Worm (Caenorhabditis elegans) whole organism, L1 larva: ENCODE results near the gene C04G6.6.

Source experiments
- C04F5.9 ChIP-seq: sonication (generic microtip); optimal IDR thresholded peaks from 2 replicates; lab custom pipeline; 2016; ENCODE audit warnings: missing genetic modification characterization, missing compliant biosample characterization
- C16A3.4 ChIP-seq: fragments of 150-350 bp; optimal IDR thresholded peaks from 2 replicates; lab custom pipeline; 2014; ENCODE audit warnings: missing biosample characterization, missing genetic modification characterization
- F16B12.6 ChIP-seq: fragments of 150-350 bp; optimal IDR thresholded peaks from 2 replicates; lab custom pipeline; 2014; ENCODE audit warnings: missing biosample characterization, missing genetic modification characterization
- alr-1 ChIP-seq: fragments of 200-800 bp; sonication (Bioruptor generic); optimal IDR thresholded peaks from 2 replicates; lab custom pipeline; 2018; ENCODE audit warnings: borderline replicate concordance, mild to moderate bottlenecking, missing genetic modification characterization, missing compliant biosample characterization
- aly-2 ChIP-seq: fragments of 150-350 bp; optimal IDR thresholded peaks from 2 replicates; lab custom pipeline; 2014; ENCODE audit warnings: missing biosample characterization, missing genetic modification characterization
- blmp-1 ChIP-seq: fragments of 150-350 bp; optimal IDR thresholded peaks from 2 replicates; lab custom pipeline; 2014; ENCODE audit warnings: missing biosample characterization, missing genetic modification characterization
- ceh-8 ChIP-seq: fragments of 200-800 bp; sonication (Bioruptor generic); optimal IDR thresholded peaks from 2 replicates; lab custom pipeline; 2018; ENCODE audit warnings: mild to moderate bottlenecking, missing genetic modification characterization, moderate library complexity, missing compliant biosample characterization
- ceh-82 ChIP-seq, 3 experiments: fragments of 150-350 bp in 1 of 3; sonication (generic microtip) in 2 of 3; optimal IDR thresholded peaks; 2 replicates each; lab custom pipeline; 2014 to 2017; ENCODE audit warnings: missing biosample characterization in 3 of 3, missing genetic modification characterization in 3 of 3
- ceh-88 ChIP-seq: fragments of 200-800 bp; sonication (Bioruptor generic); IDR thresholded peaks from 2 replicates; pipeline ENCODE4 v1.3.6; 2022; ENCODE audit warnings: missing genetic modification characterization, missing compliant biosample characterization
- ceh-90 ChIP-seq: sonication (generic microtip); optimal IDR thresholded peaks from 2 replicates; lab custom pipeline; 2016; ENCODE audit warnings: missing genetic modification characterization, missing compliant biosample characterization
- ces-1 ChIP-seq: fragments of 150-350 bp; optimal IDR thresholded peaks from 2 replicates; lab custom pipeline; 2014; ENCODE audit warnings: missing biosample characterization, missing genetic modification reagents, missing genetic modification characterization
- efl-1 ChIP-seq, 4 experiments: fragments of 150-350 bp; optimal IDR thresholded peaks in 3 of 4; peaks in 1 of 4; 1 replicate in 1 of 4; 2 replicates in 3 of 4; lab custom pipeline; 2014; ENCODE audit warnings: missing biosample characterization in 2 of 4, missing genetic modification characterization in 2 of 4, missing genetic modification reagents in 2 of 4
- elt-2 ChIP-seq: sonication (generic microtip); optimal IDR thresholded peaks from 2 replicates; lab custom pipeline; 2016; ENCODE audit warnings: missing genetic modification characterization, mild to moderate bottlenecking, inconsistent platforms, missing compliant biosample characterization, missing genetic modification reagents
- elt-3 ChIP-seq, 6 experiments: fragments of 150-350 bp in 1 of 6; sonication (generic microtip); optimal IDR thresholded peaks; 2 replicates each; lab custom pipeline; 2017 to 2018; ENCODE audit warnings: missing biosample characterization in 6 of 6, missing genetic modification characterization in 6 of 6, inconsistent platforms in 1 of 6
- fkh-10 ChIP-seq: sonication (generic microtip); optimal IDR thresholded peaks from 2 replicates; lab custom pipeline; 2017; ENCODE audit warnings: missing biosample characterization, missing genetic modification reagents, missing genetic modification characterization
- fkh-8 ChIP-seq: sonication (generic microtip); optimal IDR thresholded peaks from 2 replicates; lab custom pipeline; 2016; ENCODE audit warnings: mild to moderate bottlenecking, missing genetic modification characterization, missing compliant biosample characterization
- fos-1 ChIP-seq: fragments of 150-350 bp; optimal IDR thresholded peaks from 2 replicates; lab custom pipeline; 2014; ENCODE audit warnings: missing biosample characterization, missing genetic modification characterization
- grh-1 ChIP-seq: fragments of 200-800 bp; sonication (Bioruptor generic); IDR thresholded peaks from 2 replicates; pipeline ENCODE4 v1.3.6; 2022; ENCODE audit warnings: missing genetic modification reagents, missing genetic modification characterization, missing compliant biosample characterization
- hlh-4 ChIP-seq: sonication (generic microtip); optimal IDR thresholded peaks from 2 replicates; lab custom pipeline; 2016; ENCODE audit warnings: mild to moderate bottlenecking, missing genetic modification characterization, missing compliant biosample characterization
- irx-1 ChIP-seq: sonication (generic microtip); optimal IDR thresholded peaks from 2 replicates; lab custom pipeline; 2016; ENCODE audit warnings: missing genetic modification characterization, missing compliant biosample characterization
- lin-13 ChIP-seq: fragments of 150-350 bp; optimal IDR thresholded peaks from 2 replicates; lab custom pipeline; 2014; ENCODE audit warnings: missing biosample characterization, missing genetic modification reagents, missing genetic modification characterization
- lin-14 ChIP-seq: fragments of 200-800 bp; sonication (Bioruptor generic); optimal IDR thresholded peaks from 2 replicates; lab custom pipeline; 2018; ENCODE audit warnings: mild to moderate bottlenecking, missing genetic modification characterization, moderate library complexity, missing compliant biosample characterization
- lin-15B ChIP-seq: fragments of 150-350 bp; sonication (generic microtip); optimal IDR thresholded peaks from 3 replicates; lab custom pipeline; 2014; ENCODE audit warnings: missing biosample characterization, missing genetic modification characterization
- lin-35 ChIP-seq, 2 experiments: fragments of 150-350 bp; optimal IDR thresholded peaks; 2 replicates each; lab custom pipeline; 2014; ENCODE audit warnings: missing biosample characterization in 2 of 2, missing genetic modification characterization in 2 of 2, missing genetic modification reagents in 2 of 2
- lir-3 ChIP-seq: sonication (generic microtip); optimal IDR thresholded peaks from 2 replicates; lab custom pipeline; 2016; ENCODE audit warnings: mild to moderate bottlenecking, missing genetic modification characterization, moderate library complexity, missing compliant biosample characterization; ENCODE audit not compliant: poor library complexity
- lsy-2 ChIP-seq, 2 experiments: fragments of 150-350 bp; optimal IDR thresholded peaks; 2 replicates each; lab custom pipeline; 2014; ENCODE audit warnings: missing biosample characterization in 2 of 2, missing genetic modification characterization in 2 of 2
- mdl-1 ChIP-seq, 2 experiments: fragments of 150-350 bp; optimal IDR thresholded peaks; 2 replicates each; lab custom pipeline; 2014 to 2017; ENCODE audit warnings: missing biosample characterization in 2 of 2, missing genetic modification characterization in 2 of 2, inconsistent platforms in 1 of 2
- mep-1 ChIP-seq: fragments of 150-350 bp; optimal IDR thresholded peaks from 2 replicates; lab custom pipeline; 2014; ENCODE audit warnings: missing biosample characterization, missing genetic modification characterization
- nhr-19 ChIP-seq: fragments of 200-800 bp; sonication (Bioruptor generic); conservative IDR thresholded peaks from 2 replicates; pipeline ENCODE4 v1.3.6; 2022; ENCODE audit warnings: missing genetic modification characterization, missing compliant biosample characterization
- nhr-20 ChIP-seq: sonication (generic microtip); optimal IDR thresholded peaks from 2 replicates; lab custom pipeline; 2016; ENCODE audit warnings: mild to moderate bottlenecking, missing genetic modification characterization, missing compliant biosample characterization
- nhr-237 ChIP-seq: fragments of 150-350 bp; optimal IDR thresholded peaks from 2 replicates; lab custom pipeline; 2014; ENCODE audit warnings: missing biosample characterization, missing genetic modification characterization
- nhr-28 ChIP-seq: fragments of 150-350 bp; optimal IDR thresholded peaks from 2 replicates; lab custom pipeline; 2014; ENCODE audit warnings: missing biosample characterization, missing genetic modification characterization
- nhr-47 ChIP-seq: sonication (generic microtip); optimal IDR thresholded peaks from 2 replicates; lab custom pipeline; 2016; ENCODE audit warnings: mild to moderate bottlenecking, missing genetic modification characterization, moderate library complexity, missing compliant biosample characterization
- nhr-71 ChIP-seq: sonication (generic microtip); optimal IDR thresholded peaks from 2 replicates; lab custom pipeline; 2016; ENCODE audit warnings: mild to moderate bottlenecking, missing genetic modification characterization, moderate library complexity, missing compliant biosample characterization
- nhr-77 ChIP-seq: fragments of 150-350 bp; optimal IDR thresholded peaks from 2 replicates; lab custom pipeline; 2014; ENCODE audit warnings: missing biosample characterization, missing genetic modification characterization
- nhr-84 ChIP-seq: sonication (generic microtip); optimal IDR thresholded peaks from 2 replicates; lab custom pipeline; 2017; ENCODE audit warnings: missing biosample characterization, missing genetic modification characterization
- nhr-85 ChIP-seq: sonication (generic microtip); peaks from one replicate; lab custom pipeline; 2016; ENCODE audit warnings: missing genetic modification characterization, inconsistent platforms, missing compliant biosample characterization
- nhr-90 ChIP-seq: sonication (generic microtip); optimal IDR thresholded peaks from 2 replicates; lab custom pipeline; 2016; ENCODE audit warnings: mild to moderate bottlenecking, missing genetic modification characterization, missing compliant biosample characterization; ENCODE audit not compliant: poor library complexity
- rnt-1 ChIP-seq: sonication (generic microtip); optimal IDR thresholded peaks from 2 replicates; lab custom pipeline; 2016; ENCODE audit warnings: mild to moderate bottlenecking, missing genetic modification characterization, moderate library complexity, missing compliant biosample characterization
- skn-1 ChIP-seq: fragments of 150-350 bp; optimal IDR thresholded peaks from 2 replicates; lab custom pipeline; 2014; ENCODE audit warnings: missing biosample characterization, missing genetic modification characterization
- snu-23 ChIP-seq: sonication (generic microtip); optimal IDR thresholded peaks from 2 replicates; lab custom pipeline; 2016; ENCODE audit warnings: missing genetic modification characterization, missing compliant biosample characterization
- sup-37 ChIP-seq: fragments of 200-800 bp; sonication (Bioruptor generic); optimal IDR thresholded peaks from 2 replicates; lab custom pipeline; 2018; ENCODE audit warnings: mild to moderate bottlenecking, missing genetic modification characterization, missing compliant biosample characterization
- swsn-7 ChIP-seq: sonication (generic microtip); optimal IDR thresholded peaks from 2 replicates; lab custom pipeline; 2016; ENCODE audit warnings: missing genetic modification characterization, missing compliant biosample characterization
- tlp-1 ChIP-seq: fragments of 150-350 bp; optimal IDR thresholded peaks from 2 replicates; lab custom pipeline; 2014; ENCODE audit warnings: missing biosample characterization, missing genetic modification characterization
- unc-30 ChIP-seq: sonication (generic microtip); optimal IDR thresholded peaks from 2 replicates; lab custom pipeline; 2017; ENCODE audit warnings: missing biosample characterization, missing genetic modification characterization
- unc-62 ChIP-seq: fragments of 150-350 bp; optimal IDR thresholded peaks from 2 replicates; lab custom pipeline; 2014; ENCODE audit warnings: missing biosample characterization, missing genetic modification reagents, missing genetic modification characterization
- unc-86 ChIP-seq: sonication (generic microtip); optimal IDR thresholded peaks from 2 replicates; lab custom pipeline; 2016; ENCODE audit warnings: missing genetic modification characterization, missing compliant biosample characterization
- vab-15 ChIP-seq: sonication (generic microtip); optimal IDR thresholded peaks from 2 replicates; lab custom pipeline; 2017; ENCODE audit warnings: missing genotype, mild to moderate bottlenecking, missing genetic modification characterization, missing compliant biosample characterization
- xbp-1 ChIP-seq: sonication (generic microtip); optimal IDR thresholded peaks from 2 replicates; lab custom pipeline; 2016; ENCODE audit warnings: missing genetic modification characterization, missing compliant biosample characterization
- ztf-11 ChIP-seq, 2 experiments: sonication (generic microtip); optimal IDR thresholded peaks; 2 replicates each; lab custom pipeline; 2016 to 2017; ENCODE audit warnings: missing genetic modification characterization in 2 of 2, missing biosample characterization in 1 of 2, missing compliant biosample characterization in 1 of 2
- ztf-4 ChIP-seq: fragments of 150-350 bp; optimal IDR thresholded peaks from 2 replicates; lab custom pipeline; 2014; ENCODE audit warnings: missing biosample characterization, missing genetic modification characterization

The C04G6.6 gene

ce11 chrII:5081124-5081913, 18.2 kb downstream of the C04G6.6 start, which contains the start of gene dsh-2:
Gene dsh-2, minus strand, starts transcription at chrII:5081174.
- TF ChIP-seq irx-1 (tag; lab: Kevin White, UChicago), result no peak
- peak; percentile 84 for TF ChIP-seq elt-2 (tag; lab: Kevin White, UChicago)
- TF ChIP-seq hlh-4 (tag; lab: Kevin White, UChicago), result no peak
- peak; percentile 48 for TF ChIP-seq nhr-47 (tag; lab: Kevin White, UChicago)
- peak; percentile 13 for TF ChIP-seq lin-15B (tag; lab: Kevin White, UChicago)
- TF ChIP-seq fos-1 (tag; lab: Kevin White, UChicago), result no peak
- TF ChIP-seq sup-37 (GFP tag; lab: Kevin White, UChicago), result no peak
- no peak for TF ChIP-seq ceh-8 (GFP tag; lab: Kevin White, UChicago)
- no peak for TF ChIP-seq tlp-1 (tag; lab: Kevin White, UChicago)
- peak; percentile 63 for TF ChIP-seq nhr-90 (tag; lab: Kevin White, UChicago)
- peak in 1 of 2 experiments; percentile 10 for TF ChIP-seq ztf-11 (tag; optimal IDR thresholded peaks at IDR 0.05; lab: Kevin White, UChicago)
- peak; percentile 69 for TF ChIP-seq blmp-1 (tag; lab: Kevin White, UChicago)
- peak; percentile 72 to 76 for TF ChIP-seq lsy-2 (tag; optimal IDR thresholded peaks at IDR 0.05; lab: Kevin White, UChicago)
- TF ChIP-seq unc-30 (tag; lab: Kevin White, UChicago), result no peak
- TF ChIP-seq nhr-77 (tag; lab: Kevin White, UChicago), result peak; percentile 32
- TF ChIP-seq mdl-1 (tag; optimal IDR thresholded peaks at IDR 0.05; lab: Kevin White, UChicago), result peak in 1 of 2 experiments; percentile 62
- TF ChIP-seq vab-15 (tag; lab: Kevin White, UChicago), result no peak
- no peak for TF ChIP-seq alr-1
- TF ChIP-seq elt-3 (tag; optimal IDR thresholded peaks at IDR 0.05; lab: Kevin White, UChicago), result peak in 3 of 6 experiments; percentile 36 to 51 (median 41)
- TF ChIP-seq nhr-237 (tag; lab: Kevin White, UChicago), result no peak
- TF ChIP-seq grh-1 (GFP tag; lab: Robert Waterston, UW), result peak; percentile 35; the same call in 1 of the 2 replicates
- TF ChIP-seq ceh-88 (GFP tag; lab: Robert Waterston, UW), result no peak
- peak; percentile 30 for TF ChIP-seq nhr-19
- peak; percentile 45 for TF ChIP-seq rnt-1 (tag; lab: Kevin White, UChicago)
- peak; percentile 32 for TF ChIP-seq aly-2 (tag; lab: Kevin White, UChicago)
- TF ChIP-seq ceh-90 (tag; lab: Kevin White, UChicago), result peak; percentile 10
- peak; percentile 64 for TF ChIP-seq lin-14 (GFP tag; lab: Kevin White, UChicago)
- peak; percentile 70 for TF ChIP-seq nhr-20 (tag; lab: Kevin White, UChicago)
- peak; percentile 74 for TF ChIP-seq snu-23 (GFP tag; lab: Kevin White, UChicago)
- peak; percentile 17 for TF ChIP-seq lir-3 (tag; lab: Kevin White, UChicago)
- peak in 1 of 3 experiments; percentile 15 for TF ChIP-seq ceh-82 (tag; optimal IDR thresholded peaks at IDR 0.05; lab: Kevin White, UChicago)
- TF ChIP-seq unc-86 (tag; lab: Kevin White, UChicago), result no peak
- peak; percentile 21 for TF ChIP-seq ztf-4
- TF ChIP-seq ces-1, result no peak
- no peak for TF ChIP-seq C04F5.9 (tag; lab: Kevin White, UChicago)
- TF ChIP-seq nhr-71 (tag; lab: Kevin White, UChicago), result peak; percentile 62
- peak; percentile 72 to 82 for TF ChIP-seq efl-1 (optimal IDR thresholded peaks at IDR 0.05; lab: Kevin White, UChicago)
- TF ChIP-seq efl-1 (GFP tag; optimal IDR thresholded peaks at IDR 0.05 in 1 of 2; lab: Kevin White, UChicago), result peak; percentile 82 to 98
- TF ChIP-seq swsn-7, result peak; percentile 40
- no peak for TF ChIP-seq nhr-84
- TF ChIP-seq mep-1 (tag; lab: Kevin White, UChicago), result peak; percentile 91
- TF ChIP-seq nhr-85, result peak; percentile 91
- TF ChIP-seq unc-62 (GFP tag; lab: Kevin White, UChicago), result no peak
- no peak for TF ChIP-seq fkh-10 (GFP tag; lab: Kevin White, UChicago)
- peak; percentile 68 to 92 for TF ChIP-seq lin-35 (GFP tag; optimal IDR thresholded peaks at IDR 0.05; lab: Kevin White, UChicago)
- TF ChIP-seq C16A3.4 (tag; lab: Kevin White, UChicago), result peak; percentile 52
- TF ChIP-seq fkh-8 (tag; lab: Kevin White, UChicago), result no peak
- TF ChIP-seq lin-13 (GFP tag; lab: Kevin White, UChicago), result peak; percentile 32
- peak; percentile 83 for TF ChIP-seq F16B12.6 (tag; lab: Kevin White, UChicago)
- peak; percentile 9 for TF ChIP-seq skn-1
- TF ChIP-seq nhr-28, result no peak
- TF ChIP-seq xbp-1 (tag; lab: Kevin White, UChicago), result peak; percentile 42
